Worm (Caenorhabditis elegans) whole organism, young adult: ENCODE results near the gene R01H2.4.

Experiments used
- F55B11.4 ChIP-seq: sonication (generic microtip); optimal IDR thresholded peaks from 2 replicates; lab custom pipeline; 2016; ENCODE audit warnings: missing compliant biosample characterization, missing genetic modification characterization, borderline replicate concordance; ENCODE audit not compliant: insufficient read depth
- ama-1 ChIP-seq, 3 experiments: fragments of 150-350 bp in 1 of 3; sonication (generic microtip) in 2 of 3; optimal IDR thresholded peaks; 2 replicates each; lab custom pipeline; 2014 to 2018; ENCODE audit warnings: missing biosample characterization in 2 of 3, missing genetic modification characterization in 2 of 3, missing genetic modification reagents in 2 of 3
- ceh-40 ChIP-seq: fragments of 200-800 bp; sonication (Bioruptor generic); IDR thresholded peaks from 2 replicates; pipeline ENCODE4 v1.3.6; 2022; ENCODE audit warnings: missing genetic modification characterization, missing compliant biosample characterization
- chd-7 ChIP-seq: sonication (generic microtip); optimal IDR thresholded peaks from 2 replicates; lab custom pipeline; 2016; ENCODE audit warnings: mild to moderate bottlenecking, missing genetic modification characterization, moderate library complexity, missing compliant biosample characterization
- efl-1 ChIP-seq: fragments of 150-350 bp; optimal IDR thresholded peaks from 2 replicates; lab custom pipeline; 2014; ENCODE audit warnings: missing biosample characterization, missing genetic modification reagents, missing genetic modification characterization
- lin-35 ChIP-seq, 3 experiments: fragments of 150-350 bp in 2 of 3; sonication (generic microtip) in 1 of 3; optimal IDR thresholded peaks; 2 replicates each; lab custom pipeline; 2014 to 2018; ENCODE audit warnings: missing biosample characterization in 3 of 3, missing genetic modification characterization in 3 of 3, missing genetic modification reagents in 3 of 3
- lin-54 ChIP-seq: fragments of 200-800 bp; sonication (Bioruptor generic); optimal IDR thresholded peaks from 2 replicates; lab custom pipeline; 2018; ENCODE audit warnings: mild to moderate bottlenecking, missing genetic modification characterization, missing compliant biosample characterization
- lir-1 ChIP-seq: fragments of 200-800 bp; sonication (Bioruptor generic); conservative IDR thresholded peaks from 2 replicates; pipeline ENCODE4 v1.3.6; 2022; ENCODE audit warnings: missing genetic modification reagents, missing genetic modification characterization, missing compliant biosample characterization

- TF ChIP-seq lir-1 (GFP tag; lab: Robert Waterston, UW) (no peak), chd-7 (tag; lab: Kevin White, UChicago) (no peak), ama-1 (optimal IDR thresholded peaks at IDR 0.05; lab: Kevin White, UChicago) (no peak), ama-1 (GFP tag; optimal IDR thresholded peaks at IDR 0.05; lab: Kevin White, UChicago) (no peak), efl-1 (GFP tag; lab: Kevin White, UChicago) (no peak), lin-35 (GFP tag; optimal IDR thresholded peaks at IDR 0.05; lab: Kevin White, UChicago) (no peak), F55B11.4 (tag; lab: Kevin White, UChicago) (no peak), ceh-40 (no peak), lin-54 (no peak)
Observed at ce11 chrIII:7076386-7076785, 12.3 kb upstream of the R01H2.4 start, which contains the start of gene ZK418.13.
